Fruit fly (Drosophila melanogaster) whole organism, embryonic: ENCODE results near the gene Cyp303a1.

Source experiments
- CG12744 ChIP-seq: fragments of 200-800 bp; sonication (Bioruptor generic); optimal IDR thresholded peaks from 2 replicates; lab custom pipeline; 2016; ENCODE audit warnings: missing biosample characterization, missing genetic modification characterization
- CG4730 ChIP-seq: fragments of 200-800 bp; sonication (Bioruptor generic); IDR thresholded peaks from 2 replicates; pipeline ENCODE4 v1.3.6; 2022; ENCODE audit warnings: missing biosample characterization, missing genetic modification characterization
- CG5180 ChIP-seq: fragments of 200-800 bp; sonication (Bioruptor generic); optimal IDR thresholded peaks from 3 replicates; lab custom pipeline; 2017; ENCODE audit warnings: missing biosample characterization, missing genetic modification characterization, mild to moderate bottlenecking, moderate library complexity, missing genetic modification reagents
- CG9215 ChIP-seq: fragments of 200-800 bp; sonication (Bioruptor generic); IDR thresholded peaks from 2 replicates; pipeline ENCODE4 v1.3.6; 2022; ENCODE audit warnings: missing biosample characterization, missing genetic modification characterization
- Hsf ChIP-seq: fragments of 200-800 bp; sonication (Bioruptor generic); optimal IDR thresholded peaks from 3 replicates; lab custom pipeline; 2016; ENCODE audit warnings: missing biosample characterization, missing genetic modification characterization
- Sox102F ChIP-seq: fragments of 200-800 bp; sonication (Bioruptor generic); optimal IDR thresholded peaks from 2 replicates; lab custom pipeline; 2018; ENCODE audit warnings: missing biosample characterization, mild to moderate bottlenecking, missing genetic modification characterization, moderate library complexity
- ftz-f1 ChIP-seq: fragments of 200-800 bp; sonication (Bioruptor generic); optimal IDR thresholded peaks from 2 replicates; lab custom pipeline; 2016; ENCODE audit warnings: missing biosample characterization, missing genetic modification characterization

- no peak for TF ChIP-seq CG9215 (GFP tag; lab: Robert Waterston, UW)
- TF ChIP-seq CG5180 (GFP tag; lab: Kevin White, UChicago), result no peak
- TF ChIP-seq Sox102F, result no peak
- TF ChIP-seq ftz-f1 (GFP tag; lab: Kevin White, UChicago), result no peak
- no peak for TF ChIP-seq Hsf (GFP tag; lab: Kevin White, UChicago)
- no peak for TF ChIP-seq CG4730 (GFP tag; lab: Robert Waterston, UW)
- no peak for TF ChIP-seq CG12744 (GFP tag; lab: Kevin White, UChicago)
These were observed 18.7 kb upstream of the Cyp303a1 start for dm6 chr2L:16275177-16275808.
